Worm (Caenorhabditis elegans) whole organism, early embryonic: ENCODE measurements around the gene nhr-202.

Experiments
- aly-1 ChIP-seq: sonication (generic microtip); optimal IDR thresholded peaks from 2 replicates; lab custom pipeline; 2016; ENCODE audit warnings: missing genetic modification characterization, missing compliant biosample characterization
- ama-1 ChIP-seq: fragments of 150-350 bp; optimal IDR thresholded peaks from 2 replicates; lab custom pipeline; 2014
- ceh-13 ChIP-seq: fragments of 200-800 bp; sonication (Bioruptor generic); optimal IDR thresholded peaks from 2 replicates; lab custom pipeline; 2018; ENCODE audit warnings: mild to moderate bottlenecking, missing genetic modification characterization, missing compliant biosample characterization
- ets-7 ChIP-seq: sonication (generic microtip); optimal IDR thresholded peaks from 2 replicates; lab custom pipeline; 2016; ENCODE audit warnings: missing genotype, missing genetic modification characterization, missing compliant biosample characterization
- sea-1 ChIP-seq: fragments of 200-800 bp; sonication (Bioruptor generic); conservative IDR thresholded peaks from 2 replicates; pipeline ENCODE4 v1.3.6; 2022; ENCODE audit warnings: missing genetic modification characterization, missing compliant biosample characterization

ce11 chrV:491432-491831 lies 29.0 kb downstream of the nhr-202 start, which contains the start of gene str-196:
- TF ChIP-seq sea-1 (GFP tag; lab: Robert Waterston, UW): no peak
- no peak for TF ChIP-seq ama-1 (lab: Kevin White, UChicago)
- TF ChIP-seq aly-1 (tag; lab: Kevin White, UChicago): no peak
- no peak for TF ChIP-seq ceh-13 (GFP tag; lab: Kevin White, UChicago)
- TF ChIP-seq ets-7 (tag; lab: Kevin White, UChicago): no peak
